Worm (Caenorhabditis elegans): ENCODE measurements around the gene svop-1.

Gene svop-1

DNA sequence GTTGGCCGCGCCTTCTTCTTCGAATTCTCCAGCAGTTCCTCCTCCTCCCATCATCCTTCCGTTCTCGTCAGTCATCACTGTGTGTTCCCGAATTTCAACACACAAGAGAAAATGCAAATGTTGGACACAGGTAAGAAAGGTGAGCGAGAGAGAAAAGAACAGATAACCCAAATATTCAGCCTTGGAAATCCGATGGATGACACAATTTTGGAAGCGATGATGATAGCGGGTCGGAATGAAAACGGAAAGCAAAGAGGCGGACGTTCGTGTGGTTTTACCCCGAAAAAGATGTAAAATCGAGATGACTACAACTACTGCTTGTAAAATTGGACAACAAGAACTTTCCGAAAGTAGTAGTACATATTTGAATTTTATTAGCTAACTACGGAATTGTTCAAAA lies 45.5 kb downstream of the svop-1 start:
- TF ChIP-seq him-1 (tag; optimal IDR thresholded peaks at IDR 0.05): no peak
- no peak for TF ChIP-seq dao-5 (tag; optimal IDR thresholded peaks at IDR 0.05)
- no peak for TF ChIP-seq W03F9.2 (tag; optimal IDR thresholded peaks at IDR 0.05)

DNA sequence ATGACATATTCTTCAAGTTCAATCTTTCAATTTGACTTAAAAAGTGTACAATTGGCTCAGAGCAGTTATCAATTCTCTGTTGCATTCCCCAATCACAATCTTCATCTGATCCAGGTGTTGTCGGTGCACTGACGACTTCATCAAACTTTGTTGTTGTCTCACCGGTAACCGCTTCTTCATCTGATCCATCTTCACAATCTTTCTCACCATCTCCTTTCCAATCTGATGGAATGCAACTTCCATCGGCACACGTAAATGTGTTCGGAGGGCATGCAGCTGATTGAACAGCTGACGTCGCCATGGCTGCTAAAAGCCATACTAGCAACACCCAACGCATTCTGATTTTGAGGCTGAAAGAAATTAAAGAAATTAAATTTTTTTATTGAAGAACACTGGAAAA lies 47.2 kb downstream of the svop-1 start, which contains the start of gene F44E2.4:
F44E2.4 (minus strand) TSS at position 350 of the 400 bp plus-strand sequence.
- no peak for TF ChIP-seq dao-5 (tag; optimal IDR thresholded peaks at IDR 0.05)
- TF ChIP-seq W03F9.2 (tag; optimal IDR thresholded peaks at IDR 0.05): no peak
- TF ChIP-seq him-1 (tag; optimal IDR thresholded peaks at IDR 0.05): no peak

Data from whole organism, L4/young adult.